Fruit fly (Drosophila melanogaster) whole organism, prepupa: ENCODE measurements around the gene RAF2.

Experiments
- CG10631 ChIP-seq: fragments of 200-800 bp; sonication (Bioruptor generic); optimal IDR thresholded peaks from 2 replicates; lab custom pipeline; 2016; ENCODE audit warnings: missing biosample characterization, missing genetic modification characterization
- CG10669 ChIP-seq: fragments of 200-800 bp; sonication (Bioruptor generic); optimal IDR thresholded peaks from 3 replicates; lab custom pipeline; 2018; ENCODE audit warnings: missing biosample characterization, mild to moderate bottlenecking, missing genetic modification characterization, moderate library complexity
- CG11294 ChIP-seq: fragments of 200-800 bp; sonication (Bioruptor generic); IDR thresholded peaks from 2 replicates; pipeline ENCODE4 v1.3.6; 2022; ENCODE audit warnings: missing biosample characterization, missing genetic modification characterization
- CG11762 ChIP-seq: fragments of 200-800 bp; sonication (Bioruptor generic); optimal IDR thresholded peaks from 3 replicates; lab custom pipeline; 2016; ENCODE audit warnings: missing biosample characterization, missing genetic modification characterization; ENCODE audit not compliant: insufficient read depth
- CG11902 ChIP-seq: fragments of 200-800 bp; sonication (Bioruptor generic); optimal IDR thresholded peaks from 3 replicates; lab custom pipeline; 2016; ENCODE audit warnings: missing biosample characterization, missing genetic modification characterization
- CG15336 ChIP-seq: fragments of 200-800 bp; sonication (Bioruptor generic); IDR thresholded peaks from 2 replicates; pipeline ENCODE4 v1.3.6; 2022; ENCODE audit warnings: missing biosample characterization, missing genetic modification characterization
- CG1621 ChIP-seq: fragments of 200-800 bp; sonication (Bioruptor generic); optimal IDR thresholded peaks from 3 replicates; lab custom pipeline; 2018; ENCODE audit warnings: missing biosample characterization, mild to moderate bottlenecking, missing genetic modification characterization
- CG16779 ChIP-seq: fragments of 200-800 bp; sonication (Bioruptor generic); optimal IDR thresholded peaks from 3 replicates; lab custom pipeline; 2017; ENCODE audit warnings: missing biosample characterization, mild to moderate bottlenecking, missing genetic modification characterization
- CG31627 ChIP-seq: fragments of 200-800 bp; sonication (Bioruptor generic); optimal IDR thresholded peaks from 3 replicates; lab custom pipeline; 2016; ENCODE audit warnings: missing biosample characterization, missing genetic modification characterization
- CG32006 ChIP-seq: fragments of 200-800 bp; sonication (Bioruptor generic); optimal IDR thresholded peaks from 3 replicates; lab custom pipeline; 2017; ENCODE audit warnings: missing biosample characterization, mild to moderate bottlenecking, missing genetic modification characterization
- CG34406 ChIP-seq: fragments of 200-800 bp; sonication (Bioruptor generic); optimal IDR thresholded peaks from 3 replicates; lab custom pipeline; 2016; ENCODE audit warnings: missing biosample characterization, missing genetic modification characterization
- CG3919 ChIP-seq: fragments of 200-800 bp; sonication (Bioruptor generic); optimal IDR thresholded peaks from 3 replicates; lab custom pipeline; 2016; ENCODE audit warnings: missing biosample characterization, missing genetic modification characterization
- CG6163 ChIP-seq: fragments of 200-800 bp; sonication (Bioruptor generic); IDR thresholded peaks from 3 replicates; pipeline ENCODE4 v1.3.6; 2022; ENCODE audit warnings: missing biosample characterization, missing genetic modification characterization
- CG6276 ChIP-seq: fragments of 200-800 bp; sonication (Bioruptor generic); optimal IDR thresholded peaks from 2 replicates; lab custom pipeline; 2017; ENCODE audit warnings: missing biosample characterization, mild to moderate bottlenecking, missing genetic modification characterization
- CG6808 ChIP-seq: fragments of 200-800 bp; sonication (Bioruptor generic); optimal IDR thresholded peaks from 3 replicates; lab custom pipeline; 2017; ENCODE audit warnings: missing biosample characterization, missing genetic modification characterization, mild to moderate bottlenecking, moderate library complexity, missing genetic modification reagents
- CG8119 ChIP-seq: fragments of 200-800 bp; sonication (Bioruptor generic); IDR thresholded peaks from 3 replicates; pipeline ENCODE4 v1.3.6; 2022; ENCODE audit warnings: missing biosample characterization, missing genetic modification characterization
- CG8319 ChIP-seq: fragments of 200-800 bp; sonication (Bioruptor generic); optimal IDR thresholded peaks from 3 replicates; lab custom pipeline; 2016; ENCODE audit warnings: missing biosample characterization, missing genetic modification characterization
- Eip78C ChIP-seq: fragments of 200-800 bp; sonication (Bioruptor generic); peaks from one replicate; lab custom pipeline; 2016; ENCODE audit warnings: missing biosample characterization, missing genetic modification characterization
- Ets96B ChIP-seq: fragments of 200-800 bp; optimal IDR thresholded peaks from 2 replicates; lab custom pipeline; 2019; ENCODE audit warnings: missing biosample characterization, mild to moderate bottlenecking, missing genetic modification characterization, moderate library complexity
- Hr38 ChIP-seq: sonication (Bioruptor generic); optimal IDR thresholded peaks from 2 replicates; lab custom pipeline; 2016; ENCODE audit warnings: missing biosample characterization, missing genetic modification characterization
- Hr4 ChIP-seq: fragments of 200-800 bp; sonication (Bioruptor generic); optimal IDR thresholded peaks from 3 replicates; lab custom pipeline; 2016; ENCODE audit warnings: missing biosample characterization, missing genetic modification characterization
- OdsH ChIP-seq: fragments of 200-800 bp; sonication (Bioruptor generic); optimal IDR thresholded peaks from 3 replicates; lab custom pipeline; 2016; ENCODE audit warnings: missing biosample characterization, missing genetic modification characterization
- Sox102F ChIP-seq: fragments of 200-800 bp; sonication (Bioruptor generic); optimal IDR thresholded peaks from 2 replicates; lab custom pipeline; 2016; ENCODE audit warnings: missing biosample characterization, mild to moderate bottlenecking, missing genetic modification characterization
- Sox15 ChIP-seq: fragments of 200-800 bp; sonication (Bioruptor generic); optimal IDR thresholded peaks from 3 replicates; lab custom pipeline; 2016; ENCODE audit warnings: missing biosample characterization, missing genetic modification characterization
- acj6 ChIP-seq: fragments of 200-800 bp; sonication (Bioruptor generic); optimal IDR thresholded peaks from 3 replicates; lab custom pipeline; 2016; ENCODE audit warnings: missing biosample characterization, missing genetic modification characterization
- cyc ChIP-seq: fragments of 200-800 bp; sonication (Bioruptor generic); optimal IDR thresholded peaks from 3 replicates; lab custom pipeline; 2016; ENCODE audit warnings: missing biosample characterization, missing genetic modification characterization
- dac ChIP-seq: fragments of 200-800 bp; sonication (Bioruptor generic); optimal IDR thresholded peaks from 2 replicates; lab custom pipeline; 2017; ENCODE audit warnings: missing biosample characterization, mild to moderate bottlenecking, missing genetic modification characterization
- dsx ChIP-seq: fragments of 200-800 bp; optimal IDR thresholded peaks from 3 replicates; lab custom pipeline; 2019; ENCODE audit warnings: missing biosample characterization, mild to moderate bottlenecking, missing genetic modification characterization, moderate library complexity; ENCODE audit not compliant: poor library complexity, severe bottlenecking
- eg ChIP-seq: fragments of 200-800 bp; sonication (Bioruptor generic); IDR thresholded peaks from 3 replicates; pipeline ENCODE4 v1.3.6; 2022; ENCODE audit warnings: missing biosample characterization, missing genetic modification characterization
- fd85E ChIP-seq: fragments of 200-800 bp; sonication (Bioruptor generic); optimal IDR thresholded peaks from 3 replicates; lab custom pipeline; 2016; ENCODE audit warnings: missing biosample characterization, missing genetic modification characterization
- fkh ChIP-seq: fragments of 200-800 bp; sonication (Bioruptor generic); optimal IDR thresholded peaks from 3 replicates; lab custom pipeline; 2017; ENCODE audit warnings: missing biosample characterization, mild to moderate bottlenecking, missing genetic modification characterization, moderate library complexity
- svp ChIP-seq: fragments of 200-800 bp; sonication (Bioruptor generic); peaks from one replicate; lab custom pipeline; 2016; ENCODE audit warnings: missing biosample characterization, missing genetic modification characterization
- topi ChIP-seq: fragments of 200-800 bp; sonication (Bioruptor generic); optimal IDR thresholded peaks from 3 replicates; lab custom pipeline; 2016; ENCODE audit warnings: missing biosample characterization, missing genetic modification characterization
- vri ChIP-seq: fragments of 200-800 bp; sonication (Bioruptor generic); optimal IDR thresholded peaks from 3 replicates; lab custom pipeline; 2016; ENCODE audit warnings: missing biosample characterization, mild to moderate bottlenecking, missing genetic modification characterization

Gene RAF2

DNA sequence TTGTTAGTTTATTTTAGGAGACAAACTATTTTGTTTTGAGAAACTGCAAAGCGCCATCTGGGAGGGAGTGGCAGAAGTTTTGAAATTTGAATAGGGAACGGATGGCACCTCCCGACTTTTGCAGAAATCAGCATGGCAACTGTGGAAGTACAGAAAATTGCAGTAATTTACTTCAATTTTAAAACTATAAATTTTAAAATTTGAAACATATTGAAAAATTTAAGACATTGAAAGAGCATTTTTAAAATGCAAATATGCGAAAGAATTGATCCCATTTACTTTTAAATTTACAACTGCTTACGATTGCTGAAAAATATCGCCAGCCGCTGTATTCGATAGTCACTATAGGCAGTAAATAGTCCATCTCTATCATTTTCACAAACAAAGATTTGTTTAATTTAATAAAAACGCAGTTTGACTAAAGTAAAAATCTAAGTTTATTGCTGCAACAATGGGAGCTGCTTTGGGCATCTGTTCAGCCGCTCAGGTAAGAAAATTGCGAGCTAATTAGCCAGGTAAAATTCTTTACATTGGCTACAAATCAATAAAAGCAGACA is 26.3 kb downstream of the RAF2 start, which contains the start of gene Serinc (continued):
- TF ChIP-seq cyc (GFP tag; lab: Kevin White, UChicago) (peak; percentile 44), vri (GFP tag; lab: Kevin White, UChicago) (no peak), CG11294 (GFP tag; lab: Robert Waterston, UW) (no peak), CG10631 (GFP tag; lab: Kevin White, UChicago) (no peak), CG15336 (GFP tag; lab: Robert Waterston, UW) (0 out of 2 replicates have a peak, but pooled peaks have one; percentile 23), acj6 (no peak), CG16779 (tag; lab: Kevin White, UChicago) (no peak), fkh (GFP tag; lab: Kevin White, UChicago) (peak; percentile 67), dsx (no peak), Ets96B (tag; lab: Kevin White, UChicago) (no peak), CG11762 (no peak)

DNA sequence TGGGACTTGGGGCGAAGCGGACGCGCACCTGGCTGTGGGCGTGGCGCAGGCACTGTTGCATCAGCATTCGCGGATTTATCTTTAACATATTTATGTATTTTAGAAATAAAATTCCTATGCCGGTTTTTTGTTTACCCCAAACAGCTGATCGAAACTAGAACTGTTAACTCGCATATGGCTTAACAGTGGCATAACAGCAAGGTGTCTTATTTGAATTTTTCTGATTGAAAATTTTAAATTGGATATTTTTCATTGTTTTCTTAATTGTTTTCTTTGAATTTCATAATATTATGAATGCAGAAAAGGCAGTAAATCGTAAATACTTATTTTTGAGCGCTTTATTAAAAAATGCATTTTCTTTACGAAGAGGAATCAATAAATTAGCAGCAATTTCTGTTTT is 30.9 kb downstream of the RAF2 start, which contains the start of gene GluRS-m:
Gene GluRS-m, minus strand, starts transcription at position 154 of the 400 bp plus-strand sequence.
- TF ChIP-seq Eip78C (GFP tag; lab: Kevin White, UChicago) (no peak), OdsH (GFP tag; lab: Kevin White, UChicago) (no peak), Hr38 (GFP tag; lab: Kevin White, UChicago) (no peak), CG6163 (GFP tag; lab: Robert Waterston, UW) (no peak), CG6808 (no peak), CG6276 (no peak), svp (GFP tag; lab: Kevin White, UChicago) (no peak), dsx (no peak)

DNA sequence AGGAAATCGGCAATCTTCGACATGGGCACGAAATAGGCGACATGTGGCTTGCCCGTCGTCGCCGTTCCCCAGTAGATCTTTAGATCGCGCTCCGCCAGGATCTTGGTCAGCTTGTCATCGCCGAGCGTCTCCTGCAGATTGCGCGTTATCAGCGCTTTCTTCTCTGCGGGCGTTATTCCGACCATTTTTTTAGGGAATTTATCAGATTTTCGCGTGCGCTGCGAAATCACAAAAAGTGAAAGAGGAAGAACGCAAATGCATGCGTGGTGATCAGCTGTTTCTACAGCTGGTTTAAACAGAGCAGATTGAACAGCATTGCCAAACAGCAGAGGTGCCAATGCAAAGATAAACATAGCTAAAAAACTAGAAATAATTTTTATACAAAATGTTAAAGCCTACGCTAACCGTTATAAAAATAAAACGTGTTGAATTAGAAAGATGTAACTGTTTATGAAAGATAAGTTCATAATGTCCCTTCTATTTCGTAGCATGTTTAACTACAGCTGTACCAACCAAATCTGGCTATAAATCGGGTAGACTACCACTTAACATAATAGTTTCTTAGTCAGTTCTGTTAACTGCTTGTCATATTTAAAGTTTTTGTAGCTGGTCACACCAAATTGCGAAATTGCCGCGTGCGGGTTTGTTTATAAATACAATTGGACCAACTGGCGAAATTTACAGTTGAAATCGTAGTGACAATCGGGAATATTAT is 33.1 kb downstream of the RAF2 start, which contains the start of the genes TyrRS and CG33158:
Gene TyrRS, minus strand, starts transcription at position 244 of the 715 bp plus-strand sequence.
Gene CG33158, plus strand, starts transcription at position 539 of the 715 bp plus-strand sequence.
- TF ChIP-seq topi (no peak), cyc (GFP tag; lab: Kevin White, UChicago) (no peak), Ets96B (tag; lab: Kevin White, UChicago) (no peak), Hr38 (GFP tag; lab: Kevin White, UChicago) (no peak), fkh (GFP tag; lab: Kevin White, UChicago) (no peak), CG8119 (GFP tag; lab: Robert Waterston, UW) (no peak), Eip78C (GFP tag; lab: Kevin White, UChicago) (no peak), CG32006 (GFP tag; lab: Kevin White, UChicago) (no peak), Sox15 (GFP tag; lab: Kevin White, UChicago) (no peak), CG34406 (GFP tag; lab: Kevin White, UChicago) (no peak), CG1621 (tag; lab: Kevin White, UChicago) (no peak), dac (GFP tag; lab: Kevin White, UChicago) (no peak), CG3919 (GFP tag; lab: Kevin White, UChicago) (no peak), CG11294 (GFP tag; lab: Robert Waterston, UW) (no peak), eg (GFP tag; lab: Robert Waterston, UW) (no peak)

DNA sequence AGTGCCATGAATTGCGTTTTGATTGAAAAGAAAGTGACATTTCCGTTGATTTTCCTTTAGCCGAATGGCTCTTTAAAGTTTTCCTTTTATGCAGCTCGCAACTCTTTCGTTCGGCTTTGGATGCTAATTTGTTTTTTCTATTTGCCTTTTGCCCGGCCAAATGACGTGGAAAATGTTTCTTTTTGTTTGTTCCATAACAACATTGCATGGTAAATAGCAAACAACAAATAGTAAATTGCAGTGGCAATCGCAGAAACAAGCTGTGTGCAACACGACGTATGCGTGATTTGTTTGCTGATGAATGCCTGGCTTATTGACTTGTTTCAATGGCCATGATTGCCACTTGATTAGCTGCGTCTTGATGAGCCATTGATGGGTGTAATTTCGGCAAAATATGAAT is 43.3 kb downstream of the RAF2 start:
- TF ChIP-seq CG32006 (GFP tag; lab: Kevin White, UChicago) (no peak), CG31627 (GFP tag; lab: Kevin White, UChicago) (no peak), CG11902 (GFP tag; lab: Kevin White, UChicago) (no peak), topi (no peak), Eip78C (GFP tag; lab: Kevin White, UChicago) (no peak), fd85E (GFP tag; lab: Kevin White, UChicago) (no peak), CG10669 (GFP tag; lab: Kevin White, UChicago) (no peak), Hr4 (GFP tag; lab: Kevin White, UChicago) (no peak), CG8319 (GFP tag; lab: Kevin White, UChicago) (no peak), Sox102F (GFP tag; lab: Kevin White, UChicago) (no peak)
